Worm (Caenorhabditis elegans) whole organism, young adult: Measurements from ENCODE around the gene F41H10.1.

ENCODE experiments used
- lag-1 ChIP-seq: fragments of 200-800 bp; sonication (Bioruptor generic); IDR thresholded peaks from 2 replicates; pipeline ENCODE4 v1.3.6; 2022; ENCODE audit warnings: missing genetic modification reagents, missing genetic modification characterization, missing compliant biosample characterization
- rec-8 ChIP-seq, 2 experiments: sonication (generic microtip); optimal IDR thresholded peaks; 2 replicates each; lab custom pipeline; 2016; ENCODE audit warnings: mild to moderate bottlenecking in 2 of 2, missing genetic modification characterization in 2 of 2, missing genetic modification reagents in 2 of 2, missing genotype in 2 of 2, missing biosample characterization in 1 of 2, missing compliant biosample characterization in 1 of 2, moderate library complexity in 1 of 2
- unc-130 ChIP-seq: sonication (generic microtip); optimal IDR thresholded peaks from 2 replicates; lab custom pipeline; 2016; ENCODE audit warnings: missing genetic modification reagents, missing genetic modification characterization, missing compliant biosample characterization

DNA sequence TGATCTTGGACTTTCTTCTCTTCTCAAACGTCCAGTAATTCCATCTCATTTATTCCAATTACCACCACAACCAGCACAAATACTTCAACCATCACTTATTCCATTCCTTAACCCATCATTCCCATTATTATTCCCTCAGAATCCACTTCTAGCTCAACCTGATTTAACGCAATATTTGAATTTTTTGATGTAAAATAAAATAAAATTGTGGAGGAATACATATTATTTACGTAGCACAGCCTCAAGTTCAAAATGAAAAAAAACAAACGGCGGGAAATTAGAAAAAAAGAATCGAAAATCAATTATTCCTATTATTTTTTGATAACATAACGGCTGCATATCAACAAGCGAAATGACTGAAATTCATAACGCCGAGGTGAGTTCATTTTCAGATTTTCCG, 22.6 kb downstream of the F41H10.1 start, which contains the start of gene ZK616.61:
- TF ChIP-seq lag-1 (GFP tag; lab: Robert Waterston, UW), result no peak
- TF ChIP-seq rec-8 (tag; optimal IDR thresholded peaks at IDR 0.05; lab: Kevin White, UChicago), result no peak
- TF ChIP-seq unc-130, result no peak
